Fruit fly (Drosophila melanogaster) whole organism, embryonic: ENCODE measurements around the gene VhaM9.7-c.

ENCODE experiments used
- Aef1 ChIP-seq: fragments of 200-800 bp; sonication (Bioruptor generic); IDR thresholded peaks from 3 replicates; pipeline ENCODE4 v1.3.6; 2022; ENCODE audit warnings: missing biosample characterization, missing genetic modification characterization
- CG1024 ChIP-seq: fragments of 200-800 bp; sonication (Bioruptor generic); IDR thresholded peaks from 2 replicates; pipeline ENCODE4 v1.3.6; 2022; ENCODE audit warnings: missing biosample characterization, missing genetic modification characterization
- CG11560 ChIP-seq: fragments of 200-800 bp; sonication (Bioruptor generic); IDR thresholded peaks from 3 replicates; pipeline ENCODE4 v1.3.6; 2022; ENCODE audit warnings: missing biosample characterization, missing genetic modification characterization
- CG12659 ChIP-seq: fragments of 200-800 bp; sonication (Bioruptor generic); optimal IDR thresholded peaks from 3 replicates; lab custom pipeline; 2017; ENCODE audit warnings: mild to moderate bottlenecking, missing biosample characterization, missing genetic modification reagents, missing genetic modification characterization
- CG12744 ChIP-seq: fragments of 200-800 bp; sonication (Bioruptor generic); optimal IDR thresholded peaks from 2 replicates; lab custom pipeline; 2016; ENCODE audit warnings: missing biosample characterization, missing genetic modification characterization
- CG14014 ChIP-seq: fragments of 200-800 bp; sonication (Bioruptor generic); IDR thresholded peaks from 2 replicates; pipeline ENCODE4 v1.3.6; 2022; ENCODE audit warnings: missing biosample characterization, missing genetic modification characterization
- CG14965 ChIP-seq: fragments of 200-800 bp; sonication (Bioruptor generic); optimal IDR thresholded peaks from 2 replicates; lab custom pipeline; 2016; ENCODE audit warnings: missing biosample characterization, missing genetic modification characterization, borderline replicate concordance
- CG16813 ChIP-seq: fragments of 200-800 bp; sonication (Bioruptor generic); IDR thresholded peaks from 3 replicates; pipeline ENCODE4 v1.3.6; 2022; ENCODE audit warnings: missing biosample characterization, missing genetic modification characterization; ENCODE audit not compliant: partially characterized antibody
- CG17385 ChIP-seq: fragments of 200-800 bp; sonication (Bioruptor generic); optimal IDR thresholded peaks from 3 replicates; lab custom pipeline; 2018; ENCODE audit warnings: missing biosample characterization, mild to moderate bottlenecking, missing genetic modification characterization
- CG17568 ChIP-seq: fragments of 200-800 bp; sonication (Bioruptor generic); optimal IDR thresholded peaks from 2 replicates; lab custom pipeline; 2018; ENCODE audit warnings: missing biosample characterization, mild to moderate bottlenecking, missing genetic modification characterization, moderate library complexity
- CG18476 ChIP-seq: fragments of 200-800 bp; sonication (Bioruptor generic); optimal IDR thresholded peaks from 2 replicates; lab custom pipeline; 2016; ENCODE audit warnings: missing biosample characterization, mild to moderate bottlenecking, missing genetic modification characterization
- CG18599 ChIP-seq: fragments of 200-800 bp; sonication (Bioruptor generic); optimal IDR thresholded peaks from 3 replicates; lab custom pipeline; 2017; ENCODE audit warnings: missing biosample characterization, missing genetic modification characterization, mild to moderate bottlenecking, moderate library complexity, missing genetic modification reagents
- CG31388 ChIP-seq: fragments of 200-800 bp; sonication (Bioruptor generic); optimal IDR thresholded peaks from 2 replicates; lab custom pipeline; 2016; ENCODE audit warnings: missing biosample characterization, missing genetic modification characterization
- CG32772 ChIP-seq: fragments of 200-800 bp; sonication (Bioruptor generic); IDR thresholded peaks from 2 replicates; pipeline ENCODE4 v1.3.6; 2022; ENCODE audit warnings: missing biosample characterization, missing genetic modification characterization
- CG3726 ChIP-seq: fragments of 200-800 bp; sonication (Bioruptor generic); IDR thresholded peaks from 3 replicates; pipeline ENCODE4, ENCODE4 v1.3.6; 2022; ENCODE audit warnings: missing biosample characterization, missing genetic modification characterization
- CG4707 ChIP-seq: fragments of 200-800 bp; sonication (Bioruptor generic); optimal IDR thresholded peaks from 2 replicates; lab custom pipeline; 2018; ENCODE audit warnings: missing biosample characterization, mild to moderate bottlenecking, missing genetic modification characterization, moderate library complexity
- CG6175 ChIP-seq: fragments of 200-800 bp; sonication (Bioruptor generic); IDR thresholded peaks from 3 replicates; pipeline ENCODE4 v1.3.6; 2022; ENCODE audit warnings: missing biosample characterization, missing genetic modification characterization
- CG6813 ChIP-seq: fragments of 200-800 bp; sonication (Bioruptor generic); optimal IDR thresholded peaks from 2 replicates; lab custom pipeline; 2017; ENCODE audit warnings: missing biosample characterization, missing genetic modification characterization, mild to moderate bottlenecking, moderate library complexity, missing genetic modification reagents
- CG9727 ChIP-seq: fragments of 200-800 bp; sonication (Bioruptor generic); optimal IDR thresholded peaks from 3 replicates; lab custom pipeline; 2017; ENCODE audit warnings: missing biosample characterization, mild to moderate bottlenecking, missing genetic modification characterization
- Dfd ChIP-seq, 2 experiments: fragments of >200 bp; optimal IDR thresholded peaks; 2 replicates each; lab custom pipeline; 2017; ENCODE audit warnings: missing biosample characterization in 2 of 2, missing genetic modification characterization in 2 of 2
- Doc3 ChIP-seq: fragments of 200-800 bp; sonication (Bioruptor generic); IDR thresholded peaks from 3 replicates; pipeline ENCODE4 v1.3.6; 2022; ENCODE audit warnings: missing biosample characterization, missing genetic modification characterization; ENCODE audit not compliant: partially characterized antibody
- GATAe ChIP-seq: fragments of 200-800 bp; sonication (Bioruptor generic); conservative IDR thresholded peaks from 2 replicates; pipeline ENCODE4 v1.3.6; 2022; ENCODE audit warnings: missing biosample characterization, missing genetic modification characterization
- HLH3B ChIP-seq: fragments of 200-800 bp; sonication (Bioruptor generic); IDR thresholded peaks from 2 replicates; pipeline ENCODE4 v1.3.6; 2022; ENCODE audit warnings: missing biosample characterization, missing genetic modification characterization
- HmgZ ChIP-seq: fragments of 200-800 bp; sonication (Bioruptor generic); optimal IDR thresholded peaks from 2 replicates; lab custom pipeline; 2018; ENCODE audit warnings: missing biosample characterization, mild to moderate bottlenecking, missing genetic modification characterization
- Hr39 ChIP-seq: fragments of >200 bp; optimal IDR thresholded peaks from 2 replicates; lab custom pipeline; 2017
- NC2α ChIP-seq: fragments of 200-800 bp; sonication (Bioruptor generic); optimal IDR thresholded peaks from 2 replicates; lab custom pipeline; 2016; ENCODE audit warnings: missing biosample characterization, missing genetic modification characterization
- NfI ChIP-seq: fragments of 200-800 bp; sonication (Bioruptor generic); optimal IDR thresholded peaks from 3 replicates; lab custom pipeline; 2018; ENCODE audit warnings: missing biosample characterization, mild to moderate bottlenecking, missing genetic modification characterization, moderate library complexity
- Oaz ChIP-seq: fragments of 200-800 bp; sonication (Bioruptor generic); IDR thresholded peaks from 2 replicates; pipeline ENCODE4 v1.3.6; 2022; ENCODE audit warnings: missing biosample characterization, missing genetic modification characterization
- ash1 ChIP-seq: fragments of 200-800 bp; sonication (Bioruptor generic); optimal IDR thresholded peaks from 2 replicates; lab custom pipeline; 2018; ENCODE audit warnings: missing biosample characterization, mild to moderate bottlenecking, missing genetic modification characterization
- cato ChIP-seq: fragments of 200-800 bp; sonication (Bioruptor generic); optimal IDR thresholded peaks from 2 replicates; lab custom pipeline; 2016; ENCODE audit warnings: missing biosample characterization, missing genetic modification characterization, borderline replicate concordance
- chif ChIP-seq, 2 experiments: fragments of 200-800 bp; sonication (Bioruptor generic); optimal IDR thresholded peaks; 3 replicates each; lab custom pipeline; 2016; ENCODE audit warnings: missing biosample characterization in 2 of 2, missing genetic modification characterization in 2 of 2
- chm ChIP-seq: fragments of 200-800 bp; sonication (Bioruptor generic); IDR thresholded peaks from 2 replicates; pipeline ENCODE4 v1.3.6; 2022; ENCODE audit warnings: missing biosample characterization, missing genetic modification characterization
- crc ChIP-seq: fragments of 200-800 bp; sonication (Bioruptor generic); optimal IDR thresholded peaks from 2 replicates; lab custom pipeline; 2016; ENCODE audit warnings: missing biosample characterization, missing genetic modification characterization
- dimm ChIP-seq: fragments of 200-800 bp; sonication (Bioruptor generic); IDR thresholded peaks from 2 replicates; pipeline ENCODE4 v1.3.6; 2022; ENCODE audit warnings: missing biosample characterization, missing genetic modification characterization
- eve ChIP-seq, 2 experiments: fragments of >200 bp; optimal IDR thresholded peaks; 2 replicates each; lab custom pipeline; 2017; ENCODE audit warnings: missing biosample characterization in 2 of 2, missing genetic modification characterization in 2 of 2
- fd3F ChIP-seq: fragments of 200-800 bp; sonication (Bioruptor generic); optimal IDR thresholded peaks from 2 replicates; lab custom pipeline; 2018; ENCODE audit warnings: missing biosample characterization, mild to moderate bottlenecking, missing genetic modification characterization, moderate library complexity
- fu2 ChIP-seq: fragments of 200-800 bp; sonication (Bioruptor generic); optimal IDR thresholded peaks from 2 replicates; lab custom pipeline; 2016; ENCODE audit warnings: missing biosample characterization, missing genetic modification characterization
- gce ChIP-seq: fragments of 200-800 bp; sonication (Bioruptor generic); IDR thresholded peaks from 3 replicates; pipeline ENCODE4 v1.3.6; 2022; ENCODE audit warnings: missing biosample characterization, missing genetic modification characterization
- grn ChIP-seq: fragments of 200-800 bp; sonication (Bioruptor generic); optimal IDR thresholded peaks from 3 replicates; lab custom pipeline; 2017; ENCODE audit warnings: missing biosample characterization, missing genetic modification characterization
- gro ChIP-seq: fragments of 200-800 bp; sonication (Bioruptor generic); optimal IDR thresholded peaks from 2 replicates; lab custom pipeline; 2016; ENCODE audit warnings: missing biosample characterization, missing genetic modification characterization
- gt ChIP-seq: fragments of 200-800 bp; sonication (Bioruptor generic); IDR thresholded peaks from 2 replicates; pipeline ENCODE4 v1.3.6; 2022; ENCODE audit warnings: missing biosample characterization, missing genetic modification characterization
- jumu ChIP-seq: fragments of 200-800 bp; sonication (Bioruptor generic); optimal IDR thresholded peaks from 3 replicates; lab custom pipeline; 2016; ENCODE audit warnings: missing biosample characterization, missing genetic modification characterization
- oc ChIP-seq: fragments of 200-800 bp; sonication (Bioruptor generic); optimal IDR thresholded peaks from 2 replicates; lab custom pipeline; 2018; ENCODE audit warnings: missing biosample characterization, mild to moderate bottlenecking, missing genetic modification characterization, moderate library complexity
- org-1 ChIP-seq: fragments of 200-800 bp; sonication (Bioruptor generic); optimal IDR thresholded peaks from 2 replicates; lab custom pipeline; 2017; ENCODE audit warnings: missing biosample characterization, missing genetic modification characterization
- pho ChIP-seq: fragments of 200-800 bp; sonication (Bioruptor generic); optimal IDR thresholded peaks from 2 replicates; lab custom pipeline; 2016; ENCODE audit warnings: missing biosample characterization, missing genetic modification characterization
- pita ChIP-seq: fragments of 200-800 bp; sonication (Bioruptor generic); optimal IDR thresholded peaks from 2 replicates; lab custom pipeline; 2017; ENCODE audit warnings: missing biosample characterization, mild to moderate bottlenecking, missing genetic modification characterization
- rib ChIP-seq: fragments of 200-800 bp; sonication (Bioruptor generic); IDR thresholded peaks from 2 replicates; pipeline ENCODE4 v1.3.6; 2022; ENCODE audit warnings: missing biosample characterization, missing genetic modification characterization
- sim ChIP-seq: fragments of 200-800 bp; sonication (Bioruptor generic); IDR thresholded peaks from 2 replicates; pipeline ENCODE4 v1.3.6; 2022; ENCODE audit warnings: missing biosample characterization, missing genetic modification characterization
- tup ChIP-seq: fragments of 200-800 bp; sonication (Bioruptor generic); optimal IDR thresholded peaks from 2 replicates; lab custom pipeline; 2016; ENCODE audit warnings: missing biosample characterization, mild to moderate bottlenecking, missing genetic modification characterization, moderate library complexity
- zen ChIP-seq: fragments of 200-800 bp; sonication (Bioruptor generic); optimal IDR thresholded peaks from 3 replicates; lab custom pipeline; 2018; ENCODE audit warnings: missing biosample characterization, mild to moderate bottlenecking, missing genetic modification characterization, moderate library complexity
- zfh1 ChIP-seq: fragments of 200-800 bp; sonication (Bioruptor generic); IDR thresholded peaks from 3 replicates; pipeline ENCODE4 v1.3.6; 2022; ENCODE audit warnings: missing biosample characterization, missing genetic modification characterization
- zfh2 ChIP-seq: fragments of 200-800 bp; sonication (Bioruptor generic); optimal IDR thresholded peaks from 2 replicates; lab custom pipeline; 2016; ENCODE audit warnings: missing biosample characterization, missing genetic modification characterization

Gene VhaM9.7-c

dm6 chr3L:4227164-4227563 is 40.5 kb upstream of the VhaM9.7-c start, which contains the start of gene CG46460 (continued):
- TF ChIP-seq CG12744 (GFP tag; lab: Kevin White, UChicago) (no peak), eve (GFP tag; optimal IDR thresholded peaks at IDR 0.05; lab: Kevin White, UChicago) (no peak), HLH3B (GFP tag; lab: Robert Waterston, UW) (no peak), CG11560 (tag; lab: Robert Waterston, UW) (no peak), CG32772 (GFP tag; lab: Robert Waterston, UW) (no peak), ash1 (GFP tag; lab: Kevin White, UChicago) (no peak), CG6175 (GFP tag; lab: Robert Waterston, UW) (no peak), tup (no peak), fu2 (GFP tag; lab: Kevin White, UChicago) (no peak), crc (GFP tag; lab: Kevin White, UChicago) (no peak), gt (GFP tag; lab: Robert Waterston, UW) (no peak), rib (no peak), GATAe (GFP tag; lab: Robert Waterston, UW) (no peak), CG4707 (GFP tag; lab: Kevin White, UChicago) (peak; percentile 2), fd3F (GFP tag; lab: Kevin White, UChicago) (no peak), CG1024 (GFP tag; lab: Robert Waterston, UW) (no peak), CG6813 (GFP tag; lab: Kevin White, UChicago) (peak; percentile 19), dimm (GFP tag; lab: Robert Waterston, UW) (no peak), CG12659 (GFP tag; lab: Kevin White, UChicago) (no peak), pho (GFP tag; lab: Kevin White, UChicago) (no peak), CG14014 (GFP tag; lab: Robert Waterston, UW) (0 out of 2 replicates have a peak, but pooled peaks have one; percentile 20), grn (GFP tag; lab: Kevin White, UChicago) (no peak), CG18476 (GFP tag; lab: Kevin White, UChicago) (no peak), CG31388 (GFP tag; lab: Kevin White, UChicago) (no peak), chif (GFP tag; optimal IDR thresholded peaks at IDR 0.05; lab: Kevin White, UChicago) (no peak), Hr39 (lab: Kevin White, UChicago) (no peak), pita (GFP tag; lab: Kevin White, UChicago) (no peak), HmgZ (tag; lab: Kevin White, UChicago) (peak; percentile 4), Doc3 (GFP tag; lab: Robert Waterston, UW) (no peak), CG9727 (GFP tag; lab: Kevin White, UChicago) (peak; percentile 32), org-1 (no peak), chm (GFP tag; lab: Robert Waterston, UW) (peak; percentile 69), CG16813 (GFP tag; lab: Robert Waterston, UW) (0 out of 3 replicates have a peak, but pooled peaks have one; percentile 32), gce (GFP tag; lab: Robert Waterston, UW) (no peak), Oaz (no peak), CG17568 (GFP tag; lab: Kevin White, UChicago) (no peak), CG3726 (GFP tag; lab: Robert Waterston, UW) (no peak), jumu (no peak), zen (tag; lab: Kevin White, UChicago) (peak; percentile 70), NC2α (GFP tag; lab: Kevin White, UChicago) (peak; percentile 69), CG14965 (GFP tag; lab: Kevin White, UChicago) (no peak), CG17385 (no peak), zfh2 (GFP tag; lab: Kevin White, UChicago) (no peak), zfh1 (no peak), Dfd (GFP tag; optimal IDR thresholded peaks at IDR 0.05; lab: Kevin White, UChicago) (no peak), CG18599 (GFP tag; lab: Kevin White, UChicago) (no peak), cato (GFP tag; lab: Kevin White, UChicago) (no peak), gro (GFP tag; lab: Kevin White, UChicago) (no peak), NfI (no peak), oc (tag; lab: Kevin White, UChicago) (peak; percentile 43), Aef1 (GFP tag; lab: Robert Waterston, UW) (no peak), sim (no peak)
